Worm (Caenorhabditis elegans) whole organism, L4/young adult: ENCODE results near the gene F38A1.15.

Experiments
- W03F9.2 ChIP-seq: fragments of 150-350 bp; optimal IDR thresholded peaks from 2 replicates; lab custom pipeline; 2014; ENCODE audit warnings: missing biosample characterization, missing genetic modification characterization
- dao-5 ChIP-seq: sonication (generic microtip); optimal IDR thresholded peaks from 2 replicates; lab custom pipeline; 2016; ENCODE audit warnings: missing genotype, missing genetic modification characterization, moderate library complexity, missing compliant biosample characterization
- him-1 ChIP-seq: sonication (generic microtip); optimal IDR thresholded peaks from 2 replicates; lab custom pipeline; 2016; ENCODE audit warnings: missing genotype, missing genetic modification reagents, missing genetic modification characterization, missing compliant biosample characterization

ce11 chrIV:1275910-1276309 is 32.7 kb upstream of the F38A1.15 start:
- no peak for TF ChIP-seq W03F9.2 (tag; lab: Kevin White, UChicago)
- no peak for TF ChIP-seq him-1 (tag; lab: Kevin White, UChicago)
- TF ChIP-seq dao-5 = no peak
